Fruit fly (Drosophila melanogaster) whole organism, embryonic: ENCODE measurements around the gene CG34283.

Experiments
- CG10543 ChIP-seq: fragments of 200-800 bp; sonication (Bioruptor generic); optimal IDR thresholded peaks from 3 replicates; lab custom pipeline; 2017; ENCODE audit warnings: missing biosample characterization, mild to moderate bottlenecking, missing genetic modification characterization, moderate library complexity
- CG12071 ChIP-seq: fragments of 200-800 bp; sonication (Bioruptor generic); optimal IDR thresholded peaks from 3 replicates; lab custom pipeline; 2018; ENCODE audit warnings: missing biosample characterization, mild to moderate bottlenecking, missing genetic modification characterization
- CG12744 ChIP-seq: fragments of 200-800 bp; sonication (Bioruptor generic); optimal IDR thresholded peaks from 2 replicates; lab custom pipeline; 2016; ENCODE audit warnings: missing biosample characterization, missing genetic modification characterization
- CG12942 ChIP-seq: fragments of 200-800 bp; sonication (Bioruptor generic); optimal IDR thresholded peaks from 3 replicates; lab custom pipeline; 2016; ENCODE audit warnings: missing biosample characterization, missing genetic modification characterization
- CG14667 ChIP-seq: fragments of 200-800 bp; sonication (Bioruptor generic); IDR thresholded peaks from 2 replicates; pipeline ENCODE4 v1.3.6; 2022; ENCODE audit warnings: missing biosample characterization, missing genetic modification characterization
- CG17361 ChIP-seq: fragments of 200-800 bp; sonication (Bioruptor generic); IDR thresholded peaks from 3 replicates; pipeline ENCODE4 v1.3.6; 2022; ENCODE audit warnings: missing biosample characterization, missing genetic modification characterization
- CG18262 ChIP-seq: fragments of 200-800 bp; optimal IDR thresholded peaks from 3 replicates; lab custom pipeline; 2019; ENCODE audit warnings: missing biosample characterization, mild to moderate bottlenecking, missing genetic modification characterization, moderate library complexity
- CG1832 ChIP-seq: fragments of 200-800 bp; sonication (Bioruptor generic); optimal IDR thresholded peaks from 2 replicates; lab custom pipeline; 2017; ENCODE audit warnings: missing biosample characterization, mild to moderate bottlenecking, missing genetic modification characterization, inconsistent platforms
- CG30020 ChIP-seq: fragments of 200-800 bp; optimal IDR thresholded peaks from 2 replicates; lab custom pipeline; 2019; ENCODE audit warnings: missing biosample characterization, mild to moderate bottlenecking, missing genetic modification characterization, moderate library complexity
- CG4617 ChIP-seq: fragments of 200-800 bp; sonication (Bioruptor generic); optimal IDR thresholded peaks from 3 replicates; lab custom pipeline; 2016; ENCODE audit warnings: missing biosample characterization, missing genetic modification characterization, borderline replicate concordance
- CG6175 ChIP-seq: fragments of 200-800 bp; sonication (Bioruptor generic); IDR thresholded peaks from 3 replicates; pipeline ENCODE4 v1.3.6; 2022; ENCODE audit warnings: missing biosample characterization, missing genetic modification characterization
- CG8281 ChIP-seq: fragments of 200-800 bp; sonication (Bioruptor generic); optimal IDR thresholded peaks from 2 replicates; lab custom pipeline; 2018; ENCODE audit warnings: missing biosample characterization, mild to moderate bottlenecking, missing genetic modification characterization, moderate library complexity
- CG8359 ChIP-seq: fragments of 200-800 bp; sonication (Bioruptor generic); optimal IDR thresholded peaks from 2 replicates; lab custom pipeline; 2017; ENCODE audit warnings: missing biosample characterization, mild to moderate bottlenecking, missing genetic modification characterization, borderline replicate concordance
- CG9215 ChIP-seq: fragments of 200-800 bp; sonication (Bioruptor generic); IDR thresholded peaks from 2 replicates; pipeline ENCODE4 v1.3.6; 2022; ENCODE audit warnings: missing biosample characterization, missing genetic modification characterization
- CG9817 ChIP-seq: fragments of 200-800 bp; sonication (Bioruptor generic); optimal IDR thresholded peaks from 2 replicates; lab custom pipeline; 2018; ENCODE audit warnings: missing biosample characterization, mild to moderate bottlenecking, missing genetic modification characterization, moderate library complexity
- Dek ChIP-seq: fragments of 200-800 bp; sonication (Bioruptor generic); optimal IDR thresholded peaks from 3 replicates; lab custom pipeline; 2019; ENCODE audit warnings: missing biosample characterization, mild to moderate bottlenecking, missing genetic modification characterization, moderate library complexity
- Elba2 ChIP-seq: fragments of 200-800 bp; sonication (Bioruptor generic); optimal IDR thresholded peaks from 3 replicates; lab custom pipeline; 2016; ENCODE audit warnings: missing biosample characterization, missing genetic modification characterization
- Hr78 ChIP-seq, 2 experiments: fragments of 200-800 bp in 1 of 2; fragments of >200 bp in 1 of 2; sonication (Bioruptor generic) in 1 of 2; optimal IDR thresholded peaks; 2 replicates each; lab custom pipeline; 2017 to 2019; ENCODE audit warnings: missing biosample characterization in 2 of 2, missing genetic modification characterization in 2 of 2, mild to moderate bottlenecking in 1 of 2, moderate library complexity in 1 of 2
- Mes4 ChIP-seq: fragments of 200-800 bp; sonication (Bioruptor generic); optimal IDR thresholded peaks from 2 replicates; lab custom pipeline; 2016; ENCODE audit warnings: missing biosample characterization, missing genetic modification characterization
- Neu2 ChIP-seq: fragments of 200-800 bp; sonication (Bioruptor generic); optimal IDR thresholded peaks from 3 replicates; lab custom pipeline; 2016; ENCODE audit warnings: missing biosample characterization, missing genetic modification characterization, borderline replicate concordance
- Optix ChIP-seq: fragments of 200-800 bp; sonication (Bioruptor generic); IDR thresholded peaks from 3 replicates; pipeline ENCODE4 v1.3.6; 2022; ENCODE audit warnings: missing biosample characterization, missing genetic modification characterization
- Sox100B ChIP-seq: fragments of 200-800 bp; sonication (Bioruptor generic); optimal IDR thresholded peaks from 3 replicates; lab custom pipeline; 2018; ENCODE audit warnings: missing biosample characterization, mild to moderate bottlenecking, missing genetic modification characterization
- Xbp1 ChIP-seq: fragments of 200-800 bp; sonication (Bioruptor generic); optimal IDR thresholded peaks from 3 replicates; lab custom pipeline; 2016; ENCODE audit warnings: missing biosample characterization, mild to moderate bottlenecking, missing genetic modification characterization
- az2 ChIP-seq: fragments of 200-800 bp; sonication (Bioruptor generic); optimal IDR thresholded peaks from 3 replicates; lab custom pipeline; 2016; ENCODE audit warnings: missing biosample characterization, missing genetic modification characterization
- bcd ChIP-seq: fragments of 200-800 bp; sonication (Bioruptor generic); optimal IDR thresholded peaks from 2 replicates; lab custom pipeline; 2017; ENCODE audit warnings: missing biosample characterization, mild to moderate bottlenecking, missing genetic modification characterization
- br ChIP-seq: fragments of >200 bp; optimal IDR thresholded peaks from 2 replicates; lab custom pipeline; 2017
- cas ChIP-seq: fragments of 200-800 bp; sonication (Bioruptor generic); IDR thresholded peaks from 2 replicates; pipeline ENCODE4 v1.3.6; 2022; ENCODE audit warnings: missing biosample characterization, missing genetic modification characterization
- chm ChIP-seq: fragments of 200-800 bp; sonication (Bioruptor generic); IDR thresholded peaks from 2 replicates; pipeline ENCODE4 v1.3.6; 2022; ENCODE audit warnings: missing biosample characterization, missing genetic modification characterization
- dati ChIP-seq: fragments of 200-800 bp; sonication (Bioruptor generic); IDR thresholded peaks from 2 replicates; pipeline ENCODE4 v1.3.6; 2022; ENCODE audit warnings: missing biosample characterization, missing genetic modification characterization
- dmrt11E ChIP-seq: fragments of 200-800 bp; sonication (Bioruptor generic); optimal IDR thresholded peaks from 3 replicates; lab custom pipeline; 2018; ENCODE audit warnings: missing biosample characterization, mild to moderate bottlenecking, missing genetic modification characterization, moderate library complexity
- dpn ChIP-seq, 2 experiments: fragments of 200-800 bp; sonication (Bioruptor generic); optimal IDR thresholded peaks; 3 replicates each; lab custom pipeline; 2016; ENCODE audit warnings: missing biosample characterization in 2 of 2, missing genetic modification characterization in 2 of 2
- fd64A ChIP-seq: fragments of 200-800 bp; sonication (Bioruptor generic); optimal IDR thresholded peaks from 3 replicates; lab custom pipeline; 2018; ENCODE audit warnings: missing biosample characterization, mild to moderate bottlenecking, missing genetic modification characterization
- gce ChIP-seq: fragments of 200-800 bp; sonication (Bioruptor generic); IDR thresholded peaks from 3 replicates; pipeline ENCODE4 v1.3.6; 2022; ENCODE audit warnings: missing biosample characterization, missing genetic modification characterization
- gsb ChIP-seq: fragments of 200-800 bp; sonication (Bioruptor generic); IDR thresholded peaks from 2 replicates; pipeline ENCODE4 v1.3.6; 2022; ENCODE audit warnings: missing biosample characterization, missing genetic modification characterization
- jigr1 ChIP-seq: fragments of 200-800 bp; sonication (Bioruptor generic); IDR thresholded peaks from 3 replicates; pipeline ENCODE4 v1.3.6; 2022; ENCODE audit warnings: missing biosample characterization, missing genetic modification characterization
- klu ChIP-seq: fragments of 200-800 bp; sonication (Bioruptor generic); IDR thresholded peaks from 2 replicates; pipeline ENCODE4 v1.3.6; 2022; ENCODE audit warnings: missing biosample characterization, missing genetic modification characterization
- kni ChIP-seq: fragments of 200-800 bp; sonication (Bioruptor generic); optimal IDR thresholded peaks from 3 replicates; lab custom pipeline; 2017; ENCODE audit warnings: mild to moderate bottlenecking, missing biosample characterization, missing genetic modification reagents, missing genetic modification characterization
- lab ChIP-seq: fragments of 200-800 bp; sonication (Bioruptor generic); optimal IDR thresholded peaks from 3 replicates; lab custom pipeline; 2017; ENCODE audit warnings: missing biosample characterization, missing genetic modification characterization, mild to moderate bottlenecking, moderate library complexity, missing genetic modification reagents
- lbe ChIP-seq: fragments of 200-800 bp; sonication (Bioruptor generic); optimal IDR thresholded peaks from 2 replicates; lab custom pipeline; 2016; ENCODE audit warnings: missing biosample characterization, mild to moderate bottlenecking, missing genetic modification characterization
- lov ChIP-seq, 2 experiments: fragments of 200-800 bp in 1 of 2; fragments of >200 bp in 1 of 2; sonication (Bioruptor generic) in 1 of 2; IDR thresholded peaks in 1 of 2; optimal IDR thresholded peaks in 1 of 2; 2 replicates in 1 of 2; 3 replicates in 1 of 2; pipeline versions ENCODE4 v1.3.6 to Lab custom; 2017 to 2022; ENCODE audit warnings: missing biosample characterization in 1 of 2, missing genetic modification characterization in 1 of 2
- luna ChIP-seq: fragments of 200-800 bp; sonication (Bioruptor generic); optimal IDR thresholded peaks from 2 replicates; lab custom pipeline; 2016; ENCODE audit warnings: missing biosample characterization, missing genetic modification characterization
- phol ChIP-seq: fragments of 200-800 bp; sonication (Bioruptor generic); optimal IDR thresholded peaks from 3 replicates; lab custom pipeline; 2018; ENCODE audit warnings: missing biosample characterization, mild to moderate bottlenecking, missing genetic modification characterization, moderate library complexity
- pzg ChIP-seq: fragments of 200-800 bp; sonication (Bioruptor generic); optimal IDR thresholded peaks from 3 replicates; lab custom pipeline; 2018; ENCODE audit warnings: missing biosample characterization, mild to moderate bottlenecking, missing genetic modification characterization, moderate library complexity
- scrt ChIP-seq: fragments of 200-800 bp; sonication (Bioruptor generic); optimal IDR thresholded peaks from 2 replicates; lab custom pipeline; 2018; ENCODE audit warnings: missing biosample characterization, mild to moderate bottlenecking, missing genetic modification characterization, moderate library complexity
- sens ChIP-seq: fragments of 200-800 bp; sonication (Bioruptor generic); peaks from one replicate; lab custom pipeline; 2016; ENCODE audit warnings: missing biosample characterization, missing genetic modification characterization
- sim ChIP-seq: fragments of 200-800 bp; sonication (Bioruptor generic); IDR thresholded peaks from 2 replicates; pipeline ENCODE4 v1.3.6; 2022; ENCODE audit warnings: missing biosample characterization, missing genetic modification characterization
- sqz ChIP-seq: fragments of 200-800 bp; sonication (Bioruptor generic); optimal IDR thresholded peaks from 3 replicates; lab custom pipeline; 2018; ENCODE audit warnings: missing biosample characterization, mild to moderate bottlenecking, missing genetic modification characterization
- stc ChIP-seq: fragments of 200-800 bp; sonication (Bioruptor generic); IDR thresholded peaks from 2 replicates; pipeline ENCODE4 v1.3.6; 2022; ENCODE audit warnings: missing biosample characterization, missing genetic modification characterization
- tio ChIP-seq: fragments of 200-800 bp; sonication (Bioruptor generic); optimal IDR thresholded peaks from 2 replicates; lab custom pipeline; 2017; ENCODE audit warnings: missing biosample characterization, missing genetic modification characterization, inconsistent platforms
- wdn ChIP-seq: fragments of 200-800 bp; sonication (Bioruptor generic); IDR thresholded peaks from 2 replicates; pipeline ENCODE4 v1.3.6; 2022; ENCODE audit warnings: missing biosample characterization, missing genetic modification characterization
- yki ChIP-seq: fragments of >200 bp; optimal IDR thresholded peaks from 3 replicates; lab custom pipeline; 2018
- zen ChIP-seq: fragments of 200-800 bp; sonication (Bioruptor generic); optimal IDR thresholded peaks from 3 replicates; lab custom pipeline; 2018; ENCODE audit warnings: missing biosample characterization, mild to moderate bottlenecking, missing genetic modification characterization, moderate library complexity

The CG34283 gene

DNA sequence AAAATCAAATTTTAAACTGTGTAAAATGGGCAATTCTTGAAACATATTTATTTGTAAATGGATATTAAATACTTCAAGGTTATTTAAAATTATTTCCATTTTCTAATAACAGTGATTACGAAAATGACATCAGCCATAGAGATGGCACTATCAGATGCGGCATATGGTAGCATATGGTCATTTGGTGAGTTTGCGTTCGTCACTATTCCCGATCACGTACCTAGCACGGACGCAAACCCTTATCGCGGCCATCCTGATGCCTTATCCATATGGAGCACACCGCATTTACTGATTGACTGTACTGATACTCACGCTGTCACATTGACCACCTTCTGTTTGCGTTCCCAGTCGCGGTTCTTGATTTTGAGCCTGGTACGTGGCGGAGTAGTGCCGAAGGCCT is 15.7 kb upstream of the CG34283 start (continued):
- TF ChIP-seq CG12744 (GFP tag; lab: Kevin White, UChicago): no peak
- no peak for TF ChIP-seq Mes4 (GFP tag; lab: Kevin White, UChicago)
- no peak for TF ChIP-seq scrt
- no peak for TF ChIP-seq lab (GFP tag; lab: Kevin White, UChicago)
- no peak for TF ChIP-seq jigr1 (GFP tag; lab: Robert Waterston, UW)
- TF ChIP-seq Optix: no peak
- no peak for TF ChIP-seq CG1832 (GFP tag; lab: Kevin White, UChicago)
- no peak for TF ChIP-seq CG10543 (GFP tag; lab: Kevin White, UChicago)
- no peak for TF ChIP-seq wdn (GFP tag; lab: Robert Waterston, UW)
- no peak for TF ChIP-seq az2
- TF ChIP-seq sqz: no peak
- TF ChIP-seq pzg (GFP tag; lab: Kevin White, UChicago): no peak
- TF ChIP-seq zen (tag; lab: Kevin White, UChicago): peak; percentile 45
- no peak for TF ChIP-seq Hr78 (GFP tag; optimal IDR thresholded peaks at IDR 0.05; lab: Kevin White, UChicago)
- TF ChIP-seq gsb (GFP tag; lab: Robert Waterston, UW): no peak
- no peak for TF ChIP-seq lov (optimal IDR thresholded peaks at IDR 0.05; lab: Kevin White, UChicago)
- no peak for TF ChIP-seq lov (GFP tag; IDR thresholded peaks at IDR 0.05; lab: Robert Waterston, UW)
- no peak for TF ChIP-seq CG6175 (GFP tag; lab: Robert Waterston, UW)
- TF ChIP-seq CG30020 (tag; lab: Kevin White, UChicago): no peak
- TF ChIP-seq stc (GFP tag; lab: Robert Waterston, UW): no peak
- TF ChIP-seq Neu2 (GFP tag; lab: Kevin White, UChicago): peak; percentile 92
- TF ChIP-seq dati: no peak
- TF ChIP-seq CG8359 (GFP tag; lab: Kevin White, UChicago): no peak
- TF ChIP-seq sim (GFP tag; lab: Robert Waterston, UW): no peak
- no peak for TF ChIP-seq chm
- TF ChIP-seq dpn (GFP tag; optimal IDR thresholded peaks at IDR 0.05; lab: Kevin White, UChicago): no peak
- TF ChIP-seq CG9215 (GFP tag; lab: Robert Waterston, UW): no peak
- no peak for TF ChIP-seq luna (GFP tag; lab: Kevin White, UChicago)
- no peak for TF ChIP-seq Xbp1 (GFP tag; lab: Kevin White, UChicago)
- TF ChIP-seq CG12071 (GFP tag; lab: Kevin White, UChicago): no peak
- no peak for TF ChIP-seq kni (GFP tag; lab: Kevin White, UChicago)
- no peak for TF ChIP-seq yki (lab: Kevin White, UChicago)
- no peak for TF ChIP-seq br (lab: Kevin White, UChicago)
- no peak for TF ChIP-seq Dek (tag; lab: Kevin White, UChicago)
- no peak for TF ChIP-seq Elba2 (GFP tag; lab: Kevin White, UChicago)
- TF ChIP-seq CG18262 (tag; lab: Kevin White, UChicago): no peak
- no peak for TF ChIP-seq bcd
- TF ChIP-seq CG9817: no peak
- TF ChIP-seq CG12942 (GFP tag; lab: Kevin White, UChicago): no peak
- TF ChIP-seq CG14667: no peak
- TF ChIP-seq tio: no peak
- TF ChIP-seq sens (GFP tag; lab: Kevin White, UChicago): peak; percentile 74
- TF ChIP-seq phol: peak; percentile 35
- TF ChIP-seq Sox100B: no peak
- TF ChIP-seq gce (GFP tag; lab: Robert Waterston, UW): no peak
- TF ChIP-seq lbe (GFP tag; lab: Kevin White, UChicago): no peak
- TF ChIP-seq CG8281 (tag; lab: Kevin White, UChicago): no peak
- no peak for TF ChIP-seq cas (GFP tag; lab: Robert Waterston, UW)
- no peak for TF ChIP-seq klu (GFP tag; lab: Robert Waterston, UW)
- TF ChIP-seq CG17361 (GFP tag; lab: Robert Waterston, UW): no peak
- TF ChIP-seq dmrt11E: no peak
- no peak for TF ChIP-seq CG4617
- no peak for TF ChIP-seq fd64A
